Fruit fly (Drosophila melanogaster): ENCODE measurements around the gene CG5937.
A peak's percentile ranks its signal among the peaks of the same experiment; 100 is the strongest.

CG5937 gene

DNA sequence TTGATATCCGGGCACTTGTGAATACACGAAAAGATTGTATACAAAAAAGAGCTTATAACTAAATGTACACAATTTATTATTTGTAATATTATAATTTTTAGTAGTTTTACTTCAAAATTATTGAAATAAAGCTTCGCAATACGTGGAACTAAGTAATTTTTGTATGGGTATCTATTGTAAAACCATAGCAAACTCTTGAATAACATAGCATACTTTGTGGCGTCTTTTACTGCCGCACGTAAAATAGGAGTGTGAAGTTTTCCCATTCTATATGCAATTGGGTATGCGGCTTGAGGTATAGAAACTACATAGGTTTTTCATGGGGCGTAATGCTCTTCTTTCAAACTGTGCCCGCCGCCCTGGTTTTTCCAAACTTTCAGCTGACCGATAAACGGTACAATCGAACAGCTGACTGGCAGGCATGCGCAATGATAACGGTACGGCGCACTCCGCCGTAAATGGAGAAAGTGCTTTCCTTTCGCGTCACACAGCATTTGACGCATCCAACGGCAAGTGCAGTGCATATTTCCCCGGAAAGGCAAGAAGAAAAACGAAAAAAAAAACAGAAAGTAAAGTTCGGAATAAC, at the start of gene CG5937:
TSS of gene CG5937 (plus strand) at position 575 of the 586 bp plus-strand sequence.
- TF ChIP-seq tai (GFP tag; optimal IDR thresholded peaks at IDR 0.05), result no peak
- peak; percentile 1 for TF ChIP-seq HLH106 (tag; optimal IDR thresholded peaks at IDR 0.05)

DNA sequence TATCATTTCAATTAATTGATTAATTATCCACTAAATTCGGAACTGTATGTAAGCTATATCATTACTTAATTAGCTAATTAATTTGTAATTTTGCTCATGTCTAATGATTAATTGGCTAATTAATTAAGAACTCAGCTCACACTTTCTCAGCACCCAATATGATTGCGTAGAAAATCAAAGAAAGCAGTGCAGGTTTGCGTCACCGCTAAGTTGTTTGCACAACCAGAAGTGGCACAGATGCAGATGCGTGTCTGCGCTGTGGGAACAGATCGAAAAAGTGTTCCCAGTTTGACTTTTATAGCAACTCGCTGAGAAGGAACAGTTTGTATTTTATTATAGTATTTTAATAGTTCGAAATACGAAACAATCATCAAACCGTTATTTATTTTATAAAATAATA, 47.7 kb upstream of the CG5937 start:
- TF ChIP-seq Myc (optimal IDR thresholded peaks at IDR 0.05) (peak; percentile 85), Vsx2 (GFP tag; optimal IDR thresholded peaks at IDR 0.05; ENCODE audit: partially characterized antibody) (peak; percentile 97), GATAd (GFP tag; optimal IDR thresholded peaks at IDR 0.05) (no peak)

DNA sequence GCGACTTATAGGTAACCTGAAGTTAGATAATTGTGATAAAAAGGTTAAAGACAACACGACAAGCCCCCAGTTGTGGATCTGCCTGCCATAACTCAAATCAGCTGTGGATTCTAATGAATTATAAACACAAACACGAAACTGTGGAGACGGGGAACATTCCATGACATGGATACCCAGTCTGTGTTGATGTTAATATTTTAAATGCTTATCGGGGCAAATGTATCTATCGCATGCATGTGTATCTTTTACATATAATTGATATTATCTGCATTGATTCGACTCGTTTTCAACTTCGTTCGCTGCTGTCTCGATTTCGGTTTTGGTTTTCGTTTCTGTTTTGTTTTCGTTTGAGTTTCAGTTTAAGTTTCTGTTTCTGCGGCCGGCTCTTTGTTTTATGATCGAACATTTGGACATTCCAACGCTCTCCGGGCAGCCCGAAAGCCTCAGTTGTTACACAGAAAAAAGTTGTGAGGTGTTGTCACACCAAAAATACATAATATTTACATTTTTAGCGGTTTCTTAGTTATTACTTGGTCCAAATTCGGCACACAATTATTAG, 47.0 kb upstream of the CG5937 start:
- no peak for TF ChIP-seq sv (GFP tag; optimal IDR thresholded peaks at IDR 0.05)
- no peak for TF ChIP-seq brk (GFP tag; optimal IDR thresholded peaks at IDR 0.05)
- no peak for TF ChIP-seq Hr78 (GFP tag; optimal IDR thresholded peaks at IDR 0.05)
- no peak for TF ChIP-seq Vsx2 (GFP tag; optimal IDR thresholded peaks at IDR 0.05; ENCODE audit: partially characterized antibody)

DNA sequence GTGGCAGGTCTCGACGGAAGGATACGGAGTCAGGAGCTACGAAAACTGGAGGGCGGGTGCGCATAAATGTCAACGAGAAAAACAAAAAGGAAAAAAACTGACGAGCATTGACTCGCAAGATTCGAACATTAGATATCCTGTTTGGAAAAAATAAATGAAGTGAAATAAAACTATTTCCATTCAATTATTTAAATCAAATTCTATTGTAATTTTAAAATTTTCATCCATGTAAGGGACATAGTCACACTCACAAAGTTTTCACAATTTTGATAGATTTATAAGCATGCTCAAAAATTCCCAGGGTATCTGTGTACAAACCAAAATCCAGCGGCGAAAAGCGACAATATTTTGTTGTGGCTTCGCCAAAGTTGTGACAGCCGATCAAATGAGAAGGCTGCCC, 43.9 kb upstream of the CG5937 start:
- TF ChIP-seq foxo (GFP tag; optimal IDR thresholded peaks at IDR 0.05), result peak in 1 of 2 experiments; percentile 20
- TF ChIP-seq Hr78 (GFP tag; optimal IDR thresholded peaks at IDR 0.05), result no peak
- TF ChIP-seq fru (GFP tag; optimal IDR thresholded peaks at IDR 0.05), result no peak
- TF ChIP-seq CG32264 (GFP tag; optimal IDR thresholded peaks at IDR 0.05), result no peak
- TF ChIP-seq Dif (GFP tag; optimal IDR thresholded peaks at IDR 0.05; ENCODE audit: partially characterized antibody), result no peak
- TF ChIP-seq h (GFP tag; optimal IDR thresholded peaks at IDR 0.05), result peak; percentile 28
- no peak for TF ChIP-seq tai (GFP tag; optimal IDR thresholded peaks at IDR 0.05)
- no peak for TF ChIP-seq Jra (GFP tag; optimal IDR thresholded peaks at IDR 0.05)
- TF ChIP-seq dl (GFP tag; optimal IDR thresholded peaks at IDR 0.05; ENCODE audit: insufficient read depth in 1 of 2, partially characterized antibody in 2 of 2), result no peak
- peak; percentile 3 for TF ChIP-seq woc (GFP tag; optimal IDR thresholded peaks at IDR 0.05)
- no peak for TF ChIP-seq sv (GFP tag; optimal IDR thresholded peaks at IDR 0.05)
- TF ChIP-seq OdsH (GFP tag; optimal IDR thresholded peaks at IDR 0.05), result no peak
- peak; percentile 15 for TF ChIP-seq psq (GFP tag; optimal IDR thresholded peaks at IDR 0.05)
- TF ChIP-seq Sp1 (GFP tag; optimal IDR thresholded peaks at IDR 0.05), result no peak

DNA sequence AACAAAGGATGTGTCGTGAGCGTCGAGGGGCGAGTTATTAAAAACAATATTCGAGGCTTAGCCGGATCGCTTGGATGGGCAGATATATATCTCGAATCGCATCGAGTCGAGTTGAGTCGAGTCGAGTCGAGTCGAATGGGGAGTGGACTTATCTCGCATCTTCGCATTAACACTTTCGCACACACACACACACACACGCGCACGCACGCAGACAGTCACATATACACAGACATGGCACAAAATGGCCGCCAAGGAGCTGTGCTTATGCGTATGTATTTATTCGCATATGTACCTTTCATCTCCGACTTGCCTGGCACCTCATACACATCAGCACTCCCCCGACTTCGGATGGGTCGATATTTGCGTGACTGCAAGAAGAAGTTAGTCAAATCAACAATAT, 41.9 kb upstream of the CG5937 start:
- no peak for TF ChIP-seq Jra (GFP tag; optimal IDR thresholded peaks at IDR 0.05)
- TF ChIP-seq psq (GFP tag; optimal IDR thresholded peaks at IDR 0.05), result no peak

DNA sequence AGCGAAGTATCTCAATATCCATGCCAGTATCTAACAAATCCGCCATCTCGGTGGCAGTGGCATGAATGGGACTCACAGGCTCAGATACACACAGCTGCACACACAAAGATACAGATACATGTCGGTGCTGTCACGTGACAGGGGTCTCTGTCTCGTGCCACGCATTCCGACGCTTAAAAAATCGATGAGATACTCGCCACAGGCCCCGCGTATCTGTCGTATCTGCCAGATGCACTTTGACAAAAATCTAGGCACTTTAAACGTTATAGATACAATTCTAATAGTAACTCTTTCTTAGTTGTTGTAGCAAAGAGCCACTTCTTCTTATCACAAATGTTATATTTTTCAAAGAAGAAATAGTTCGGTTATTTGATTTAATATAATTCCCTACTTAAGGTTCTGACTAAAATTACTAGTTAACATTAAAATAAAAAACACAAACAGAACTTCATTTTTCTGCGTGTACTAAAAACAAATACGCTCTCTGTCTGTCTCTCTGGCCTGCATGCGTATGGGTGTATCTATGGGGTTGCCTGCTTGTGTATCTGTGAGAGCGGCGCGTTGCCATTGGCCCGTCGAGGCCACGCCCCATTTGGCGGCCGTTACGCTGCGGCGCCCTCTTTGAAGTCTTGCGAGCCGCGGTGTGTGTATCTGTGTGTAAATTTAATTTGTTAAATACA, 38.9 kb upstream of the CG5937 start, which contains the start of gene CG4766:
TSS of gene CG4766 (minus strand) at position 51 of the 680 bp plus-strand sequence.
- TF ChIP-seq Mio (GFP tag; optimal IDR thresholded peaks at IDR 0.05), result no peak
- TF ChIP-seq N (GFP tag; optimal IDR thresholded peaks at IDR 0.05), result no peak
- peak; percentile 82 for TF ChIP-seq rgr (GFP tag; optimal IDR thresholded peaks at IDR 0.05)
- TF ChIP-seq CrebA (GFP tag; optimal IDR thresholded peaks at IDR 0.05; ENCODE audit: borderline replicate concordance), result peak; percentile 26
- peak; percentile 87 for TF ChIP-seq br (GFP tag; optimal IDR thresholded peaks at IDR 0.05)
- TF ChIP-seq psq (GFP tag; optimal IDR thresholded peaks at IDR 0.05), result peak; percentile 82
- no peak for TF ChIP-seq dl (GFP tag; optimal IDR thresholded peaks at IDR 0.05; ENCODE audit: insufficient read depth in 1 of 2, partially characterized antibody in 2 of 2)
- TF ChIP-seq fru (GFP tag; optimal IDR thresholded peaks at IDR 0.05), result peak; percentile 94
- TF ChIP-seq dsf (GFP tag; optimal IDR thresholded peaks at IDR 0.05; ENCODE audit: borderline replicate concordance), result no peak
- TF ChIP-seq Sp1 (GFP tag; optimal IDR thresholded peaks at IDR 0.05), result peak; percentile 86
- peak; percentile 34 to 92 for TF ChIP-seq foxo (GFP tag; optimal IDR thresholded peaks at IDR 0.05)
- peak; percentile 82 for TF ChIP-seq woc (GFP tag; optimal IDR thresholded peaks at IDR 0.05)
- peak; percentile 88 for TF ChIP-seq HLH106 (tag; optimal IDR thresholded peaks at IDR 0.05)
- TF ChIP-seq CG9705 (GFP tag; optimal IDR thresholded peaks at IDR 0.05), result peak; percentile 69
- peak; percentile 86 for TF ChIP-seq OdsH (GFP tag; optimal IDR thresholded peaks at IDR 0.05)
- peak; percentile 64 for TF ChIP-seq tai (GFP tag; optimal IDR thresholded peaks at IDR 0.05)
- TF ChIP-seq Abd-B (GFP tag; optimal IDR thresholded peaks at IDR 0.05), result no peak
- TF ChIP-seq h (GFP tag; optimal IDR thresholded peaks at IDR 0.05), result peak; percentile 92
- peak; percentile 80 for TF ChIP-seq Jra (GFP tag; optimal IDR thresholded peaks at IDR 0.05)
- TF ChIP-seq pan (optimal IDR thresholded peaks at IDR 0.05), result no peak
- peak; percentile 54 for TF ChIP-seq CG32264 (GFP tag; optimal IDR thresholded peaks at IDR 0.05)
- TF ChIP-seq sv (GFP tag; optimal IDR thresholded peaks at IDR 0.05), result peak; percentile 87
- peak; percentile 68 for TF ChIP-seq dmrt93B (GFP tag; optimal IDR thresholded peaks at IDR 0.05)
- peak; percentile 82 for TF ChIP-seq Hnf4 (GFP tag; optimal IDR thresholded peaks at IDR 0.05)
- TF ChIP-seq brk (GFP tag; optimal IDR thresholded peaks at IDR 0.05), result peak; percentile 36
- TF ChIP-seq ey (GFP tag; optimal IDR thresholded peaks at IDR 0.05), result peak; percentile 89
- TF ChIP-seq Rel (GFP tag; optimal IDR thresholded peaks at IDR 0.05), result no peak
- TF ChIP-seq Rel (tag; optimal IDR thresholded peaks at IDR 0.05), result peak; percentile 37
- peak; percentile 49 for TF ChIP-seq sage (GFP tag; optimal IDR thresholded peaks at IDR 0.05)
